Fruit fly (Drosophila melanogaster) whole organism, embryonic: ENCODE results near the gene Sirup.

Experiments
- Aef1 ChIP-seq: fragments of 200-800 bp; sonication (Bioruptor generic); IDR thresholded peaks from 3 replicates; pipeline ENCODE4 v1.3.6; 2022; ENCODE audit warnings: missing biosample characterization, missing genetic modification characterization
- Atf-2 ChIP-seq: fragments of 200-800 bp; sonication (Bioruptor generic); optimal IDR thresholded peaks from 2 replicates; lab custom pipeline; 2016; ENCODE audit warnings: missing biosample characterization, missing genetic modification characterization
- Awh ChIP-seq: fragments of 200-800 bp; sonication (Bioruptor generic); IDR thresholded peaks from 2 replicates; pipeline ENCODE4, ENCODE4 v1.3.6; 2022; ENCODE audit warnings: missing biosample characterization, missing genetic modification characterization
- CG10209 ChIP-seq: fragments of 200-800 bp; sonication (Bioruptor generic); optimal IDR thresholded peaks from 3 replicates; lab custom pipeline; 2017; ENCODE audit warnings: missing biosample characterization, mild to moderate bottlenecking, missing genetic modification characterization, missing genetic modification reagents
- CG11456 ChIP-seq: fragments of 200-800 bp; sonication (Bioruptor generic); IDR thresholded peaks from 3 replicates; pipeline ENCODE4 v1.3.6; 2022; ENCODE audit warnings: missing biosample characterization, missing genetic modification characterization
- CG11560 ChIP-seq: fragments of 200-800 bp; sonication (Bioruptor generic); IDR thresholded peaks from 3 replicates; pipeline ENCODE4 v1.3.6; 2022; ENCODE audit warnings: missing biosample characterization, missing genetic modification characterization
- CG12659 ChIP-seq: fragments of 200-800 bp; sonication (Bioruptor generic); optimal IDR thresholded peaks from 3 replicates; lab custom pipeline; 2017; ENCODE audit warnings: mild to moderate bottlenecking, missing biosample characterization, missing genetic modification reagents, missing genetic modification characterization
- CG12769 ChIP-seq: fragments of 200-800 bp; sonication (Bioruptor generic); optimal IDR thresholded peaks from 2 replicates; lab custom pipeline; 2019; ENCODE audit warnings: missing biosample characterization, mild to moderate bottlenecking, missing genetic modification characterization, moderate library complexity
- CG13424 ChIP-seq: fragments of 200-800 bp; sonication (Bioruptor generic); optimal IDR thresholded peaks from 2 replicates; lab custom pipeline; 2019; ENCODE audit warnings: missing biosample characterization, mild to moderate bottlenecking, missing genetic modification characterization, moderate library complexity
- CG15073 ChIP-seq: fragments of 200-800 bp; sonication (Bioruptor generic); optimal IDR thresholded peaks from 2 replicates; lab custom pipeline; 2016; ENCODE audit warnings: missing biosample characterization, missing genetic modification characterization
- CG15601 ChIP-seq: fragments of 200-800 bp; sonication (Bioruptor generic); optimal IDR thresholded peaks from 3 replicates; lab custom pipeline; 2019; ENCODE audit warnings: missing biosample characterization, mild to moderate bottlenecking, missing genetic modification characterization, moderate library complexity
- CG16779 ChIP-seq: fragments of 200-800 bp; sonication (Bioruptor generic); IDR thresholded peaks from 2 replicates; pipeline ENCODE4 v1.3.6; 2022; ENCODE audit warnings: missing biosample characterization, missing genetic modification characterization
- CG17385 ChIP-seq: fragments of 200-800 bp; sonication (Bioruptor generic); optimal IDR thresholded peaks from 3 replicates; lab custom pipeline; 2018; ENCODE audit warnings: missing biosample characterization, mild to moderate bottlenecking, missing genetic modification characterization
- CG17568 ChIP-seq: fragments of 200-800 bp; sonication (Bioruptor generic); optimal IDR thresholded peaks from 2 replicates; lab custom pipeline; 2018; ENCODE audit warnings: missing biosample characterization, mild to moderate bottlenecking, missing genetic modification characterization, moderate library complexity
- CG17612 ChIP-seq: fragments of 200-800 bp; sonication (Bioruptor generic); IDR thresholded peaks from 2 replicates; pipeline ENCODE4 v1.3.6; 2022; ENCODE audit warnings: missing biosample characterization, missing genetic modification characterization
- CG17802 ChIP-seq: fragments of 200-800 bp; sonication (Bioruptor generic); optimal IDR thresholded peaks from 2 replicates; lab custom pipeline; 2018; ENCODE audit warnings: missing biosample characterization, mild to moderate bottlenecking, missing genetic modification characterization, moderate library complexity
- CG2678 ChIP-seq: fragments of 200-800 bp; sonication (Bioruptor generic); optimal IDR thresholded peaks from 3 replicates; lab custom pipeline; 2019; ENCODE audit warnings: missing biosample characterization, mild to moderate bottlenecking, missing genetic modification characterization, moderate library complexity
- CG4282 ChIP-seq: fragments of 200-800 bp; sonication (Bioruptor generic); optimal IDR thresholded peaks from 2 replicates; lab custom pipeline; 2016; ENCODE audit warnings: missing biosample characterization, missing genetic modification characterization
- CG4617 ChIP-seq: fragments of 200-800 bp; sonication (Bioruptor generic); optimal IDR thresholded peaks from 3 replicates; lab custom pipeline; 2016; ENCODE audit warnings: missing biosample characterization, missing genetic modification characterization, borderline replicate concordance
- CG7839 ChIP-seq: fragments of 200-800 bp; sonication (Bioruptor generic); optimal IDR thresholded peaks from 3 replicates; lab custom pipeline; 2018; ENCODE audit warnings: missing biosample characterization, mild to moderate bottlenecking, missing genetic modification characterization, moderate library complexity
- CG7987 ChIP-seq: fragments of 200-800 bp; sonication (Bioruptor generic); optimal IDR thresholded peaks from 2 replicates; lab custom pipeline; 2018; ENCODE audit warnings: missing biosample characterization, mild to moderate bottlenecking, missing genetic modification characterization, moderate library complexity
- CG8388 ChIP-seq: fragments of 200-800 bp; sonication (Bioruptor generic); optimal IDR thresholded peaks from 2 replicates; lab custom pipeline; 2019; ENCODE audit warnings: missing biosample characterization, mild to moderate bottlenecking, missing genetic modification characterization, moderate library complexity
- CG8944 ChIP-seq: fragments of 200-800 bp; sonication (Bioruptor generic); optimal IDR thresholded peaks from 3 replicates; lab custom pipeline; 2016; ENCODE audit warnings: missing biosample characterization, missing genetic modification characterization
- CG9817 ChIP-seq: fragments of 200-800 bp; sonication (Bioruptor generic); optimal IDR thresholded peaks from 2 replicates; lab custom pipeline; 2018; ENCODE audit warnings: missing biosample characterization, mild to moderate bottlenecking, missing genetic modification characterization, moderate library complexity
- Chrac-16 ChIP-seq: fragments of 200-800 bp; sonication (Bioruptor generic); optimal IDR thresholded peaks from 3 replicates; lab custom pipeline; 2016; ENCODE audit warnings: missing biosample characterization, missing genetic modification characterization
- Dll ChIP-seq: fragments of 200-800 bp; sonication (Bioruptor generic); IDR thresholded peaks from 4 replicates; pipeline ENCODE4 v1.3.6; 2022; ENCODE audit warnings: missing biosample characterization, missing genetic modification characterization; ENCODE audit not compliant: partially characterized antibody
- Fer2 ChIP-seq: fragments of 200-800 bp; sonication (Bioruptor generic); optimal IDR thresholded peaks from 2 replicates; lab custom pipeline; 2018; ENCODE audit warnings: missing biosample characterization, mild to moderate bottlenecking, missing genetic modification characterization, moderate library complexity
- H2.0 ChIP-seq: fragments of 200-800 bp; sonication (Bioruptor generic); IDR thresholded peaks from 2 replicates; pipeline ENCODE4 v1.3.6; 2022; ENCODE audit warnings: missing biosample characterization, missing genetic modification characterization
- Hr3 ChIP-seq: fragments of 200-800 bp; sonication (Bioruptor generic); optimal IDR thresholded peaks from 3 replicates; lab custom pipeline; 2016; ENCODE audit warnings: missing biosample characterization, missing genetic modification characterization
- Oli ChIP-seq: fragments of 200-800 bp; sonication (Bioruptor generic); optimal IDR thresholded peaks from 2 replicates; lab custom pipeline; 2018; ENCODE audit warnings: missing biosample characterization, mild to moderate bottlenecking, missing genetic modification characterization, moderate library complexity
- Optix ChIP-seq: fragments of 200-800 bp; sonication (Bioruptor generic); IDR thresholded peaks from 3 replicates; pipeline ENCODE4 v1.3.6; 2022; ENCODE audit warnings: missing biosample characterization, missing genetic modification characterization
- PHDP ChIP-seq: fragments of 200-800 bp; sonication (Bioruptor generic); optimal IDR thresholded peaks from 3 replicates; lab custom pipeline; 2018; ENCODE audit warnings: missing biosample characterization, mild to moderate bottlenecking, missing genetic modification characterization, moderate library complexity
- Poxn ChIP-seq: fragments of 200-800 bp; sonication (Bioruptor generic); IDR thresholded peaks from 2 replicates; pipeline ENCODE4 v1.3.6; 2022; ENCODE audit warnings: missing biosample characterization, missing genetic modification characterization
- Ptx1 ChIP-seq: fragments of 200-800 bp; sonication (Bioruptor generic); IDR thresholded peaks from 2 replicates; pipeline ENCODE4 v1.3.6; 2022; ENCODE audit warnings: missing biosample characterization, missing genetic modification characterization
- Ravus ChIP-seq: fragments of 200-800 bp; sonication (Bioruptor generic); IDR thresholded peaks from 2 replicates; pipeline ENCODE4 v1.3.6; 2022; ENCODE audit warnings: missing biosample characterization, missing genetic modification characterization
- Rfx ChIP-seq: fragments of 200-800 bp; sonication (Bioruptor generic); IDR thresholded peaks from 2 replicates; pipeline ENCODE4 v1.3.6; 2022; ENCODE audit warnings: missing biosample characterization, missing genetic modification characterization
- Sox102F ChIP-seq: fragments of 200-800 bp; sonication (Bioruptor generic); optimal IDR thresholded peaks from 2 replicates; lab custom pipeline; 2018; ENCODE audit warnings: missing biosample characterization, mild to moderate bottlenecking, missing genetic modification characterization, moderate library complexity
- Sry-β ChIP-seq: fragments of 200-800 bp; sonication (Bioruptor generic); optimal IDR thresholded peaks from 2 replicates; lab custom pipeline; 2018; ENCODE audit warnings: missing biosample characterization, mild to moderate bottlenecking, missing genetic modification characterization, moderate library complexity
- Vsx1 ChIP-seq: fragments of 200-800 bp; sonication (Bioruptor generic); optimal IDR thresholded peaks from 2 replicates; lab custom pipeline; 2017; ENCODE audit warnings: missing biosample characterization, mild to moderate bottlenecking, missing genetic modification characterization, missing genetic modification reagents
- amos ChIP-seq: fragments of 200-800 bp; sonication (Bioruptor generic); IDR thresholded peaks from 2 replicates; pipeline ENCODE4 v1.3.6; 2022; ENCODE audit warnings: missing biosample characterization, missing genetic modification characterization; ENCODE audit not compliant: partially characterized antibody
- bsh ChIP-seq, 2 experiments: fragments of 200-800 bp; sonication (Bioruptor generic); optimal IDR thresholded peaks; 2 replicates each; lab custom pipeline; 2017 to 2018; ENCODE audit warnings: mild to moderate bottlenecking in 2 of 2, missing biosample characterization in 2 of 2, missing genetic modification characterization in 2 of 2, moderate library complexity in 1 of 2
- cg ChIP-seq: fragments of 200-800 bp; sonication (Bioruptor generic); optimal IDR thresholded peaks from 3 replicates; lab custom pipeline; 2019; ENCODE audit warnings: missing biosample characterization, mild to moderate bottlenecking, missing genetic modification characterization, moderate library complexity
- crc ChIP-seq: fragments of 200-800 bp; sonication (Bioruptor generic); optimal IDR thresholded peaks from 2 replicates; lab custom pipeline; 2016; ENCODE audit warnings: missing biosample characterization, missing genetic modification characterization
- dati ChIP-seq: fragments of 200-800 bp; sonication (Bioruptor generic); IDR thresholded peaks from 2 replicates; pipeline ENCODE4 v1.3.6; 2022; ENCODE audit warnings: missing biosample characterization, missing genetic modification characterization
- dmrt99B ChIP-seq: fragments of 200-800 bp; sonication (Bioruptor generic); optimal IDR thresholded peaks from 2 replicates; lab custom pipeline; 2018; ENCODE audit warnings: missing biosample characterization, mild to moderate bottlenecking, missing genetic modification characterization, moderate library complexity
- lmd ChIP-seq: fragments of 200-800 bp; sonication (Bioruptor generic); IDR thresholded peaks from 2 replicates; pipeline ENCODE4 v1.3.6; 2022; ENCODE audit warnings: missing biosample characterization, missing genetic modification characterization
- phol ChIP-seq: fragments of 200-800 bp; sonication (Bioruptor generic); optimal IDR thresholded peaks from 3 replicates; lab custom pipeline; 2018; ENCODE audit warnings: missing biosample characterization, mild to moderate bottlenecking, missing genetic modification characterization, moderate library complexity
- ro ChIP-seq: fragments of 200-800 bp; sonication (Bioruptor generic); IDR thresholded peaks from 2 replicates; pipeline ENCODE4 v1.3.6; 2022; ENCODE audit warnings: missing biosample characterization, missing genetic modification characterization
- row ChIP-seq: fragments of 200-800 bp; sonication (Bioruptor generic); IDR thresholded peaks from 3 replicates; pipeline ENCODE4 v1.3.6; 2022; ENCODE audit warnings: missing biosample characterization, missing genetic modification characterization
- tin ChIP-seq: fragments of 200-800 bp; sonication (Bioruptor generic); optimal IDR thresholded peaks from 3 replicates; lab custom pipeline; 2016; ENCODE audit warnings: missing biosample characterization, missing genetic modification characterization
- yki ChIP-seq: fragments of >200 bp; optimal IDR thresholded peaks from 3 replicates; lab custom pipeline; 2018

The Sirup gene

DNA sequence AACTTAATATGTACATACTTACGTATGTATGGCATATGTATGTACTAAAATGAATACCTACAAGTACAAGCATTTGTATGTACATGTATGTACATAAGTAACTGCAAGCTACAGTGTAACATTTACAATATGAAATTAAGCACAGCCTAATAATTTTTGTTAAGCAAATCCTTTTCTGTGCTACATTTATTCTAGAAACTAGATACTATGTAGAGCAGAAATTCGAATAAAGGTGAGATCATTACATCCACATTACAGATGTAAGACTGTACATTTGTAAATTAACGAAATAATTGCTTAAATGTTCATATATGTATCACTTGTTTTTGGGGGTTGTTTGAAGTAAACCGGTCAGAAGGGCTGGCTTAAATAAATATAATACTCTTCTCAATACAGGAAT, 6.7 kb upstream of the Sirup start (continued):
- peak; percentile 1 for TF ChIP-seq Vsx1 (GFP tag; lab: Kevin White, UChicago)
- TF ChIP-seq CG17568 (GFP tag; lab: Kevin White, UChicago) = peak; percentile 12
- no peak for TF ChIP-seq Atf-2
- TF ChIP-seq CG11560 = 0 out of 3 replicates have a peak, but pooled peaks have one; percentile 18
- TF ChIP-seq Dll = no peak
- TF ChIP-seq Awh (GFP tag; lab: Robert Waterston, UW) = no peak
- peak; percentile 38 for TF ChIP-seq CG12769
- no peak for TF ChIP-seq tin (GFP tag; lab: Kevin White, UChicago)
- TF ChIP-seq CG15073 (GFP tag; lab: Kevin White, UChicago) = no peak
- peak; percentile 33 for TF ChIP-seq CG17385
- TF ChIP-seq PHDP = peak; percentile 36
- TF ChIP-seq Sry-β = no peak
- peak in 1 of 2 experiments; percentile 35 for TF ChIP-seq bsh (GFP tag; optimal IDR thresholded peaks at IDR 0.05; lab: Kevin White, UChicago)
- TF ChIP-seq CG16779 (GFP tag; lab: Robert Waterston, UW) = no peak
- TF ChIP-seq Hr3 (GFP tag; lab: Kevin White, UChicago) = no peak
- peak; percentile 41; the same call in 1 of the 2 replicates for TF ChIP-seq H2.0
- no peak for TF ChIP-seq CG15601 (tag; lab: Kevin White, UChicago)
- TF ChIP-seq yki = no peak
- TF ChIP-seq Fer2 (tag; lab: Kevin White, UChicago) = no peak
- TF ChIP-seq CG17802 (tag; lab: Kevin White, UChicago) = no peak
- TF ChIP-seq CG9817 (tag; lab: Kevin White, UChicago) = peak; percentile 6
- TF ChIP-seq Poxn (GFP tag; lab: Robert Waterston, UW) = no peak
- 0 out of 2 replicates have a peak, but pooled peaks have one; percentile 29 for TF ChIP-seq lmd (GFP tag; lab: Robert Waterston, UW)
- no peak for TF ChIP-seq dati (GFP tag; lab: Robert Waterston, UW)
- TF ChIP-seq Chrac-16 (GFP tag; lab: Kevin White, UChicago) = peak; percentile 32
- peak; percentile 50; the same call in 1 of the 2 replicates for TF ChIP-seq Ptx1
- no peak for TF ChIP-seq amos
- TF ChIP-seq phol (tag; lab: Kevin White, UChicago) = peak; percentile 4
- no peak for TF ChIP-seq Aef1 (GFP tag; lab: Robert Waterston, UW)
- no peak for TF ChIP-seq crc
- no peak for TF ChIP-seq CG7987 (GFP tag; lab: Kevin White, UChicago)
- no peak for TF ChIP-seq CG8944
- TF ChIP-seq CG4617 (GFP tag; lab: Kevin White, UChicago) = no peak
- peak; percentile 49; the same call in 1 of the 2 replicates for TF ChIP-seq Rfx (GFP tag; lab: Robert Waterston, UW)
- no peak for TF ChIP-seq Optix (GFP tag; lab: Robert Waterston, UW)
- peak; percentile 48 for TF ChIP-seq CG2678 (tag; lab: Kevin White, UChicago)
- TF ChIP-seq ro (GFP tag; lab: Robert Waterston, UW) = no peak
- TF ChIP-seq CG12659 (GFP tag; lab: Kevin White, UChicago) = peak; percentile 18
- TF ChIP-seq Sox102F = peak; percentile 36
- TF ChIP-seq dmrt99B = peak; percentile 18
- TF ChIP-seq CG4282 (GFP tag; lab: Kevin White, UChicago) = no peak
- peak; percentile 57; the same call in 2 of the 3 replicates for TF ChIP-seq row (GFP tag; lab: Robert Waterston, UW)
- TF ChIP-seq CG11456 (GFP tag; lab: Robert Waterston, UW) = no peak
- no peak for TF ChIP-seq Oli (tag; lab: Kevin White, UChicago)
- peak; percentile 34 for TF ChIP-seq CG10209 (GFP tag; lab: Kevin White, UChicago)
- no peak for TF ChIP-seq CG8388
- TF ChIP-seq cg (GFP tag; lab: Kevin White, UChicago) = no peak
- TF ChIP-seq CG13424 = peak; percentile 41
- TF ChIP-seq CG7839 = peak; percentile 8
- no peak for TF ChIP-seq CG17612 (GFP tag; lab: Robert Waterston, UW)
- no peak for TF ChIP-seq Ravus (GFP tag; lab: Robert Waterston, UW)
